Fruit fly (Drosophila melanogaster): ENCODE measurements around the gene kmr.

The kmr gene

DNA sequence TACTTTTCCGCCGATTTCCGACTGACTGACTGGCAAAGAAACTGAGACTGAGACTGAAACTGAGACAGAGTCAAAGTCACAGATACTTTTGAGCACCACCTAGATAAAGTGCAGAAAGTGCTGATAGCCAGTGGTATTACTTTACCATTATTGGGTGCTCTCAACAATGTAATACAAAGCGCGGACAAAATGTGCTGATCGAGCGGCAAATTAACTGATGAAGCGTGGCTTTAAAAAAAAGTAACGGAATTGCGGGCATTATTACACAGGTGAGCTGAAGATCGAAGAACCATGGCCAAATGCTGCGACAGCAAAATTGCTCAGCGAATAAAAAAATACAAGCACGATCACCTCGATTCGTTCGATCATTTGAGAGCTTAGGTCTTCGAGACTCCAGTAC, 13.9 kb downstream of the kmr start:
- TF ChIP-seq tj (GFP tag; optimal IDR thresholded peaks at IDR 0.05) = peak; percentile 99
- TF ChIP-seq CG14711 (tag; optimal IDR thresholded peaks at IDR 0.05) = no peak
- TF ChIP-seq ovo (GFP tag; optimal IDR thresholded peaks at IDR 0.05) = peak; percentile 48

DNA sequence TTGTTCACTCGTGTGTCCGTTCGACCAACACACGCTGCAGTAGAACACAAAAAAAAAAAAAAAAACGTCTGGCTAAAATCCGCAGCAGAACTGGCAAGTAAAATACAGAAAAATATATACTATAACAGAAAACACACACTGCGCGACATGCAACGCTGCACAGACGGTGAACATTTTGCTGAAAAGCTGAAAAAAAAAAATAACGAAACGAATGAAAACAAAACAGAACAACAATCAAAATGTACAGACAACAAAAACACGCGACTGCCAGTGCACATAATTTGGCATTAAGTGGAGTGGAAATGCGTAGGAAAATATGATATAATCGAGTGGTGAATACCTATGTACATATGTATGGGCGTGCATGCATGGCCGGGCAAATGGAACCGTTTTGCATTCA, 15.0 kb downstream of the kmr start:
- TF ChIP-seq CG5204 (GFP tag; optimal IDR thresholded peaks at IDR 0.05) = no peak
- TF ChIP-seq tj (GFP tag; optimal IDR thresholded peaks at IDR 0.05) = peak; percentile 56
- TF ChIP-seq CG11617 (GFP tag; optimal IDR thresholded peaks at IDR 0.05) = no peak

DNA sequence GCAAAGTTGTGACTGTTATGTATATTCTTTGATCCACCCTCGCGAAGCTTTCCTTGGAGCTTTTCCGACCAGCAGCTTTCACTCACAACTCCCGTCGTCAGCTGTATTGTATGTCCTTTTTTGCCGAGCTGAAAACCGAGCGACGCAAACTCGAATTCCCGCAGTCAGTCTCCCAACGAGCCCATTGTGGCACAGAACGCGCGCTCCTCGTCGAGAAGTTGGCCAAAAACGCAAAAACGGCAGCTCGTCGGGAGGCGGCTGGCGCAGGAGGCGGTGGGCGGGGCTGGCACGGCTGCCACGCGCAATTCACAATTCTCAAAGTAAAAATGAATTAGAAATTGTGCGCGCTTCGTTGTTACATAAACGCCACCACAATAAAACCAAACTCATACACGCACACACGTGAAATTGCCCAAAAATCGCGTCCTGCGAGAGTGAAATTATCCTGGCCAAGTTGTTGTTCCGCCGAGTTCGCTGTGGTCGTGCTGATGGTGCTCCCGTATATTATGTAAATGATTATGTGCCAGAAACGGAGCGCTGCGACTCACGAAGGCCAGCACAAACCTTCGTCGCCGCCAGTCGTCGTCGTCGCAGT, 20.4 kb downstream of the kmr start:
- TF ChIP-seq cnc (optimal IDR thresholded peaks at IDR 0.05) (no peak), CG1620 (GFP tag; optimal IDR thresholded peaks at IDR 0.05) (no peak), CG5204 (GFP tag; optimal IDR thresholded peaks at IDR 0.05) (no peak), CG7045 (GFP tag; optimal IDR thresholded peaks at IDR 0.05) (no peak), Clk (GFP tag; optimal IDR thresholded peaks at IDR 0.05) (no peak), CG11617 (GFP tag; optimal IDR thresholded peaks at IDR 0.05) (no peak), CG12768 (GFP tag; optimal IDR thresholded peaks at IDR 0.05) (no peak), cic (GFP tag; optimal IDR thresholded peaks at IDR 0.05) (no peak)

DNA sequence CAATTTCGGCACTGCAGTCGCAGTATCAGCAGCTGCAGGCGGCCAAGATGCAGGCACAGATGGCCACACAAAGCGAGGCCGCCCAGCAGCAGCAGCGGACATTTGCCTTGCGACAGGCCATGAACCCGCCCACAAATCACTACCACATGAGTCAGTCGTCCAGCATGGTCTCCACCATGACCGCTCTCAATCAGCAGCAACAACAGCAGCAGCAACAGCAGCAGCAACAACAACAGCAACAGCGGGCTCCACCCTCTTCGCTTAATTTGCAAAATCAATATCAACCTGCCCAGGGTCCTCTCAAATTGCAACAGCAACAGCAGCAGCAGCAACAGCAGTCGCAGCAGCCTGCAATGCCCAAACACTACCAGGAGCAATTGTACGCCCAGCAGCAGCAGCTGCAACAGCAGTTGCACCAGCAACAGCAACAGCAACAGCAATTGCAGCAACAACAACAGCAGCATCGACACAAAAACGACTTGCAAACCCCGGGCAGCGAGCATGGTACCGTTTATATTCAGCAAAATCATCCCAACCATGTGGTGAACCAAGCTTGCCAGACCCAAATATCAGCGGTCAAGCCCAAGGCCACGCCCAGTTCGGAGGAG, 31.2 kb downstream of the kmr start:
- TF ChIP-seq ovo (GFP tag; optimal IDR thresholded peaks at IDR 0.05) = no peak
- TF ChIP-seq Hr96 (GFP tag; optimal IDR thresholded peaks at IDR 0.05) = no peak
- no peak for TF ChIP-seq CG5204 (GFP tag; optimal IDR thresholded peaks at IDR 0.05)
- TF ChIP-seq CG11617 (GFP tag; optimal IDR thresholded peaks at IDR 0.05) = no peak
- TF ChIP-seq CG7101 (tag; optimal IDR thresholded peaks at IDR 0.05) = no peak
- TF ChIP-seq CG14711 (tag; optimal IDR thresholded peaks at IDR 0.05) = no peak
- TF ChIP-seq pad (GFP tag; optimal IDR thresholded peaks at IDR 0.05) = no peak
- no peak for TF ChIP-seq Clk (GFP tag; optimal IDR thresholded peaks at IDR 0.05)

DNA sequence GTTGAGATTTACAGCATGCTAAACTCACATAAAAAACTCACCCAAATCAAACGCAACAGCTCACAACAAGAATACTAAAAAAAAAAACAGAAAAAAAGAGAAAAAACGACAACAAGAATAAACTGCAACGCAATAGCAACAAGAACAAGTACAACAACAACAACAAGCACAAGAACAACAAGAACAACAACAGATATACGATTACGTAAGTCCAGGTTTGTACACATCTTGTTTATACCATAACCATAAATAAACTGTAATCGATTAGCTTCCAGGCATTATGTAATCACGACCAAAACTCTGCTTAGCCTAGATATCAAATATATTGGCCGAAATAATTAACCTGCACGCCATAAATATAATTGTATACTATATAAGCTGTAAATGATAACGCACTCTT, 46.6 kb downstream of the kmr start:
- TF ChIP-seq kay (GFP tag; ENCODE audit: borderline replicate concordance) (peak; percentile 73), CG1620 (GFP tag; optimal IDR thresholded peaks at IDR 0.05) (no peak), Hr96 (GFP tag; optimal IDR thresholded peaks at IDR 0.05) (no peak), CG11617 (GFP tag; optimal IDR thresholded peaks at IDR 0.05) (no peak), Crg-1 (GFP tag; optimal IDR thresholded peaks at IDR 0.05) (no peak)

DNA sequence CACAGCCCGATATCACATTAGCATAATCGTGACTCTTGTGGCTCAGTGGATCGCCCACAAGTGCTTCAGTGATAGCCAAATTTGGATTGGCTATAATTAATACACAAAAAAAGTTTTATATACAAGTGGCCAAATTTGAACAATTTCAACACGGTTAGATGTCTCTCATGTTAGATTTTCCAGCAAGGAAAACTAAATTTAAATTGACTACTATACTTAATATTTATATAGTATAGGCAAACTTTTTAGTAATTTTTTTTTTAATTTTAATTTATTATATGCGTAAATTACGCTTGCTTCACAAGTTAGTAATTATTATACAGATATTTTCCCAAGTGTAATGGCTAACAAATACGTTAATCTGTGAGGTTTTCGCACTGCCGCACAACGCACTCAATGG, 50.0 kb downstream of the kmr start:
- TF ChIP-seq Clk (GFP tag; optimal IDR thresholded peaks at IDR 0.05) (no peak), CG33017 (tag; optimal IDR thresholded peaks at IDR 0.05) (no peak), kay (GFP tag; ENCODE audit: borderline replicate concordance) (no peak), CG11617 (GFP tag; optimal IDR thresholded peaks at IDR 0.05) (no peak), toe (GFP tag; optimal IDR thresholded peaks at IDR 0.05) (no peak), Mnt (GFP tag; optimal IDR thresholded peaks at IDR 0.05) (no peak), CG7045 (GFP tag; optimal IDR thresholded peaks at IDR 0.05) (no peak), tj (GFP tag; optimal IDR thresholded peaks at IDR 0.05) (no peak), CG1620 (GFP tag; optimal IDR thresholded peaks at IDR 0.05) (no peak), ovo (GFP tag; optimal IDR thresholded peaks at IDR 0.05) (no peak), pad (GFP tag; optimal IDR thresholded peaks at IDR 0.05) (no peak), bab1 (GFP tag; optimal IDR thresholded peaks at IDR 0.05) (no peak), Crg-1 (GFP tag; optimal IDR thresholded peaks at IDR 0.05) (no peak), CG14711 (tag; optimal IDR thresholded peaks at IDR 0.05) (no peak), CG5204 (GFP tag; optimal IDR thresholded peaks at IDR 0.05) (no peak), cnc (optimal IDR thresholded peaks at IDR 0.05) (no peak), CG7101 (tag; optimal IDR thresholded peaks at IDR 0.05) (no peak), CG12768 (GFP tag; optimal IDR thresholded peaks at IDR 0.05) (no peak)

DNA sequence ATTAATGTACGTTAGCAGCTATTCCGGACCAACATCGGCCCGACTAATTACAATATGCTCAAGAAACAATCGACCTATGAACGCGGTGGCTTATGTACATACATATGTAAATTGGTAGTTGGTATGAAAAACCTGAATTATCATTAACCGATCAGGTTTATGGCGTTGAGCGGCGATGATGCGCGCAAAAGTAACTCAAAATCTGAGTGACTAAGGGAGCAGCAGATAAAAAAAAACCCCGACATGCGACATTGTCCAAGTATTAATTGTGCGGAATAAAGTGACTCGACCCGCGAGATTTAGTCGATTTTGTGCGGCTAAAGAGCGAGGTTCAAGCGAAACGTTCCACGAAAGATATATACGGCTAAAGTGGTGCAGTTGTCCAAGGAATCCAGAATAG, 50.4 kb downstream of the kmr start, which contains the start of gene CG9312:
Gene CG9312, plus strand, starts transcription at position 301 of the 400 bp plus-strand sequence.
- TF ChIP-seq bab1 (GFP tag; optimal IDR thresholded peaks at IDR 0.05) (no peak), Mnt (GFP tag; optimal IDR thresholded peaks at IDR 0.05) (no peak), CG12768 (GFP tag; optimal IDR thresholded peaks at IDR 0.05) (no peak), CG5204 (GFP tag; optimal IDR thresholded peaks at IDR 0.05) (no peak)

DNA sequence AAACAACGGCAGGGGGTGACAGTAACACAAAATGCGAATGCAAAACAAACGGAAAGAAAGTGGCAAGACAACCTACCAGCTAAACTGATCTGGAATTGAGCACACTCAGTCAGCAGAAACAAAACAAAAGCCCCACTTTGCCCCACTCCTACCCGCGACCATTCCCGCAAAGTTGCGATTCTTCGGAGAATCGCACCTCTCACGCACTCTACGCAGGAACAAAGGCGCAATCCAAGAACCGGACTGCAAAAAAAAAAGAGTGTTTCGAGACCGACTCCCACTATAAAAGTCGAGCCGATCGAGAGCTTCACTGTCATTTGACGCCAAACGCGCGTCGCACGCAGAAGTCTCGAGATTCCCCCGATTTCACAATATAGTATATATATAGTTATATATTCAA, 52.2 kb downstream of the kmr start, which contains the start of gene Cht5:
Gene Cht5, plus strand, starts transcription at position 311 of the 400 bp plus-strand sequence.
- TF ChIP-seq Crg-1 (GFP tag; optimal IDR thresholded peaks at IDR 0.05) (no peak), tj (GFP tag; optimal IDR thresholded peaks at IDR 0.05) (no peak), CG12768 (GFP tag; optimal IDR thresholded peaks at IDR 0.05) (no peak), Hr96 (GFP tag; optimal IDR thresholded peaks at IDR 0.05) (no peak), toe (GFP tag; optimal IDR thresholded peaks at IDR 0.05) (no peak), CG14711 (tag; optimal IDR thresholded peaks at IDR 0.05) (no peak)

Measured in whole organism, adult.